Fruit fly (Drosophila melanogaster): ENCODE data around the gene laza.

laza gene

DNA sequence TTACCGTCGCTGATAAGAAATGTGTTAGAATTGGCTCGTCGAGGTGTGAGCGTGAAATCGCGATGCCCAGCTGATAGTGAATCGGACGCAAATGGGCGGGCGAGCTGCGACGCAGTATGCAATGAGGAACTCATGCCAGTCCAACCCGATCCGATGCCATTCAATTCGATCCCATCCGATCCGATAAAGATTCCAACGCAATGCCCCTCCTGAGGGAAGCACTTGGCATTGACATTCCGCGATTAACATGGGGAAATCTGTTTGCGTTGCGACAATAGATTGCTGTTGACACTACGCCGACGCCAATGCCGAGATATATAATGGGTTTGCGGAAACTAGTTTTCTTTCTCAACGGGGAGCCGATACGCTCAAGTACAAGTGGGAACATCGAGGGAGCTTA, 2.5 kb upstream of the laza start:
- TF ChIP-seq acj6 (GFP tag; optimal IDR thresholded peaks at IDR 0.05), result no peak
- peak in 1 of 2 experiments; percentile 1 for TF ChIP-seq ss (GFP tag; optimal IDR thresholded peaks at IDR 0.05)
- peak; percentile 28; the same call in 1 of the 3 replicates for TF ChIP-seq CG6163 (GFP tag; IDR thresholded peaks at IDR 0.05)
- TF ChIP-seq CG1621 (tag; optimal IDR thresholded peaks at IDR 0.05), result no peak
- TF ChIP-seq CG34406 (GFP tag; optimal IDR thresholded peaks at IDR 0.05), result no peak
- no peak for TF ChIP-seq Lpt (GFP tag; optimal IDR thresholded peaks at IDR 0.05)
- peak; percentile 87 for TF ChIP-seq svp (GFP tag)
- TF ChIP-seq CG16779 (tag; optimal IDR thresholded peaks at IDR 0.05), result no peak
- TF ChIP-seq CG10669 (GFP tag; optimal IDR thresholded peaks at IDR 0.05), result no peak
- TF ChIP-seq CG3032 (tag; optimal IDR thresholded peaks at IDR 0.05), result no peak
- peak; percentile 28 for TF ChIP-seq fkh (GFP tag; optimal IDR thresholded peaks at IDR 0.05)
- no peak for TF ChIP-seq Sox15 (GFP tag; optimal IDR thresholded peaks at IDR 0.05)
- TF ChIP-seq CG11902 (GFP tag; optimal IDR thresholded peaks at IDR 0.05), result no peak
- no peak for TF ChIP-seq Ets21C (GFP tag; optimal IDR thresholded peaks at IDR 0.05)
- TF ChIP-seq net (GFP tag; optimal IDR thresholded peaks at IDR 0.05), result no peak
- no peak for TF ChIP-seq CG8632 (GFP tag; optimal IDR thresholded peaks at IDR 0.05)
- no peak for TF ChIP-seq lz (GFP tag; optimal IDR thresholded peaks at IDR 0.05)

DNA sequence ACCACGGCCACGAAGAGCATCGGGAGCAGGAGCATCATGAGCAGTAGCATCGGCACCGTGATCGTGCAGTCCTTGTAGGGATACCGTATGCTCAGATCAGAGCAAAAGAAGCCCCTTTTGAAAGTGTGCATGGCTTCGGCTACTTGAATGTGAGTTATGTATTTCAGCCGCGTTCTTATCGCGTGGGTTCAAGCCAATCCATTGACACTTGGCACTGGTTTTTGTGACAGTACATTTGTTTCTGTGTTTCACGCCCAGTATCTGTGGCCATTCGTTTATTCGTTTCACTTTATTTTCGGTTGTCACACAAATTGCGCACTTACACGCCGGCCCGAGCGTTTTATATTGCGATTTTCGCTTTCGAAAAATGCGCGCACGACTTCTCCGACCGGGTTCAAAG, 503 bp downstream of the laza start:
- peak; percentile 96 for TF ChIP-seq svp (GFP tag)
- no peak for TF ChIP-seq CG1621 (tag; optimal IDR thresholded peaks at IDR 0.05)
- TF ChIP-seq net (GFP tag; optimal IDR thresholded peaks at IDR 0.05), result no peak

DNA sequence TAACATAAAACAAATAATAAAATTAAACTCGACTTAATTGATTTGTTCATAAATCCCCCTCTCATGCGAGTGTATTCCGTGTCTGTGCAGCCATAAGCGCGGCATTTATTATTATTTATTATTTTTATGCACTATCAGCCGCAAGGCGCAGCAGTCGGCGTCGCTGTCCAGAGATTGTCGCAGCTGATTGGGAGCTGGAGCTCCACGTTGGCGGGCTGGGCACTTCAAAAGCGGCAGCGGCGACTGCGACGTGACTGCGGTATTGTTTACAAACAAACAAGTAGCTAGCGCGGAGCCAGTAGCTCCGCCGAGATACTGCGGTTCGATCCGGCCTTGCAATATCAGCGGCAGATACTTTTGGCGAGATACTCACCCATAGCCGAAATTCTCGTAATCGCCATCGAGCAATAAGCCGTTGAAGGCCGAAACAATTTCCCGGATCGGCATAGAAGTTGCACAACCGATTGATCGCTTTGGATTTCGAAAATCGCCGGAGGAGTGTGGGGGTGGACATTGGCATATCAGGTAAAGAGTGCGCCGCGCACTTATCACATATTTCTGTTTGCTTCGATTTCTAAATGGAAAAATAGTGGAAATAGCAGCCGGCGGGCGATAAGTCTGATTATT, 1.9 kb downstream of the laza start:
- TF ChIP-seq fkh (GFP tag; optimal IDR thresholded peaks at IDR 0.05) (peak; percentile 46), CG10631 (GFP tag; optimal IDR thresholded peaks at IDR 0.05) (no peak), salr (GFP tag; optimal IDR thresholded peaks at IDR 0.05) (no peak), CG6854 (GFP tag; optimal IDR thresholded peaks at IDR 0.05) (no peak), vri (GFP tag; optimal IDR thresholded peaks at IDR 0.05) (peak; percentile 12), CG11902 (GFP tag; optimal IDR thresholded peaks at IDR 0.05) (no peak), Hr4 (GFP tag; optimal IDR thresholded peaks at IDR 0.05) (no peak), fd59A (GFP tag; optimal IDR thresholded peaks at IDR 0.05) (no peak), CG4318 (GFP tag; optimal IDR thresholded peaks at IDR 0.05) (no peak), CG6808 (GFP tag; optimal IDR thresholded peaks at IDR 0.05) (no peak), Eip78C (GFP tag) (peak; percentile 54), Hr38 (GFP tag; optimal IDR thresholded peaks at IDR 0.05) (no peak), CG1621 (tag; optimal IDR thresholded peaks at IDR 0.05) (no peak), svp (GFP tag) (peak; percentile 79)

DNA sequence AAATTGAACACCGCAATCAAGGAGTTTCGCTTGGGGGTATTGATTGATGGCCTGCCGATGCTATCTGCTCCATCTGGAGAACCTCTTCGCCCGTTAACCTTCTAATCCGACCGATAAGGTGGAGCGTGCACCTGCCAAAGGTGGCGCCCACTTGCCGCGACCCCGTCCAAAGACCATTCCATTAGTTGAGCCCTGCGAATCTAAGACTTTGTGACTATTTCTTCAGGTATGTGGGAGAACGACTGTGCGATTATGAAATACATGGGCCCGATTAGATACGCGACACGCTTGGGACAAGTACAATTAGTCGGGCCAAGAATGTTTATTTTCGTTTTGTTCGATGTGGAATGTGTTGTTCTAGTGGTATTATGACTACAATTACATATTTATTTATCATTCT, 2.7 kb downstream of the laza start:
- TF ChIP-seq vri (GFP tag; optimal IDR thresholded peaks at IDR 0.05) (peak; percentile 51), Met (GFP tag; optimal IDR thresholded peaks at IDR 0.05) (no peak), topi (GFP tag; optimal IDR thresholded peaks at IDR 0.05) (no peak)

dm6 chr3L:22455953-22456488, 4.9 kb downstream of the laza start:
- no peak for TF ChIP-seq CG3032 (tag; optimal IDR thresholded peaks at IDR 0.05)
- peak; percentile 96 for TF ChIP-seq dsx (GFP tag; optimal IDR thresholded peaks at IDR 0.05; ENCODE audit: poor library complexity, severe bottlenecking)

DNA sequence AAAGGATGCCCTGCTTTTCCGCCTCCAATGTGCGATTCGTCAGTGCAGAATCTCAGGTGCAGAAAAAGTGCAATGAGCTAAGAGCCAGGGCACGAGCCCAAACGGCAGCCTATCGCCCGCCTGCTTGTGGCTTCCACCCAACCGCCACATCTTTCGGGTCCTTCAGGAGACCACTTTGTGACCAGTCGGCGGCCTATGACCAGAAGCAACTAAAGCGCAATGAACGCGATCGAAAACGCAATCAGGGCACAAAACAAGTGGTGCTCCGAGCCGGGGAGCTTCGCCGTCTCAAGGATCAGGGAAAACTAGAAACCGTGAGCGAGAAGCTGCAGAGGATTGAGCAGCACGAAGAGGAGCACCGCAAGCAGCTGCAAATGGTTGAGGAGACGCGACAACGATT, 6.6 kb downstream of the laza start, which contains the start of gene CG11449:
TSS of gene CG11449 (plus strand) at position 6 of the 400 bp plus-strand sequence.
- no peak for TF ChIP-seq CG9139 (GFP tag; optimal IDR thresholded peaks at IDR 0.05)
- TF ChIP-seq Sox15 (GFP tag; optimal IDR thresholded peaks at IDR 0.05), result no peak
- TF ChIP-seq Smox (GFP tag; optimal IDR thresholded peaks at IDR 0.05), result no peak
- TF ChIP-seq achi (GFP tag; optimal IDR thresholded peaks at IDR 0.05), result no peak

Data from whole organism, prepupa.